Worm (Caenorhabditis elegans) whole organism, young adult: ENCODE results near the gene dhs-15.

Experiments
- F22D6.2 ChIP-seq: sonication (generic microtip); optimal IDR thresholded peaks from 2 replicates; lab custom pipeline; 2016; ENCODE audit warnings: mild to moderate bottlenecking, missing genetic modification characterization, missing compliant biosample characterization
- F23B12.7 ChIP-seq: sonication (generic microtip); optimal IDR thresholded peaks from 2 replicates; lab custom pipeline; 2017; ENCODE audit warnings: missing genetic modification characterization, mild to moderate bottlenecking, missing compliant biosample characterization, antibody characterized with exemption, moderate library complexity; ENCODE audit not compliant: insufficient read depth
- F37B4.10 ChIP-seq: fragments of 200-800 bp; sonication (Bioruptor generic); IDR thresholded peaks from 2 replicates; pipeline ENCODE4 v1.3.6; 2022; ENCODE audit warnings: missing genetic modification characterization, missing compliant biosample characterization
- F55B11.4 ChIP-seq: sonication (generic microtip); optimal IDR thresholded peaks from 2 replicates; lab custom pipeline; 2016; ENCODE audit warnings: missing compliant biosample characterization, missing genetic modification characterization, borderline replicate concordance; ENCODE audit not compliant: insufficient read depth
- Y79H2A.3 ChIP-seq: fragments of 200-800 bp; sonication (Bioruptor generic); conservative IDR thresholded peaks from 2 replicates; pipeline ENCODE4 v1.3.6; 2022; ENCODE audit warnings: missing genetic modification reagents, missing genetic modification characterization, missing compliant biosample characterization
- Y95B8A.8 ChIP-seq: fragments of 200-800 bp; sonication (Bioruptor generic); IDR thresholded peaks from 2 replicates; pipeline ENCODE4 v1.3.6; 2022; ENCODE audit warnings: missing genetic modification reagents, missing genetic modification characterization, missing compliant biosample characterization
- attf-3 ChIP-seq: fragments of 200-800 bp; sonication (Bioruptor generic); conservative IDR thresholded peaks from 2 replicates; pipeline ENCODE4 v1.3.6; 2022; ENCODE audit warnings: missing genetic modification reagents, missing genetic modification characterization, missing compliant biosample characterization
- attf-6 ChIP-seq: fragments of 200-800 bp; sonication (Bioruptor generic); IDR thresholded peaks from 2 replicates; pipeline ENCODE4 v1.3.6; 2022; ENCODE audit warnings: missing genetic modification reagents, missing genetic modification characterization, missing compliant biosample characterization
- bed-1 ChIP-seq: fragments of 200-800 bp; sonication (Bioruptor generic); IDR thresholded peaks from 2 replicates; pipeline ENCODE4 v1.3.6; 2022; ENCODE audit warnings: missing genetic modification reagents, missing genetic modification characterization, missing compliant biosample characterization
- bed-2 ChIP-seq: fragments of 200-800 bp; sonication (Bioruptor generic); IDR thresholded peaks from 2 replicates; pipeline ENCODE4 v1.3.6; 2022; ENCODE audit warnings: missing genetic modification reagents, missing genetic modification characterization, missing compliant biosample characterization
- cebp-2 ChIP-seq: fragments of 200-800 bp; sonication (Bioruptor generic); IDR thresholded peaks from 2 replicates; pipeline ENCODE4 v1.3.6; 2022; ENCODE audit warnings: missing genetic modification characterization, missing compliant biosample characterization
- ceh-58 ChIP-seq: fragments of 200-800 bp; sonication (Bioruptor generic); IDR thresholded peaks from 2 replicates; pipeline ENCODE4 v1.3.6; 2022; ENCODE audit warnings: missing genetic modification characterization, missing compliant biosample characterization
- ceh-91 ChIP-seq: fragments of 200-800 bp; sonication (Bioruptor generic); IDR thresholded peaks from 2 replicates; pipeline ENCODE4 v1.3.6; 2022; ENCODE audit warnings: missing genetic modification reagents, missing genetic modification characterization, missing compliant biosample characterization
- dox-1 ChIP-seq: fragments of 200-800 bp; sonication (Bioruptor generic); IDR thresholded peaks from 2 replicates; pipeline ENCODE4 v1.3.6; 2022; ENCODE audit warnings: missing genetic modification reagents, missing genetic modification characterization, missing compliant biosample characterization
- dpl-1 ChIP-seq: fragments of 150-350 bp; optimal IDR thresholded peaks from 2 replicates; lab custom pipeline; 2014; ENCODE audit warnings: missing biosample characterization, missing genetic modification reagents, missing genetic modification characterization
- egl-44 ChIP-seq: fragments of 200-800 bp; sonication (Bioruptor generic); IDR thresholded peaks from 2 replicates; pipeline ENCODE4 v1.3.6; 2022; ENCODE audit warnings: missing genetic modification reagents, missing genetic modification characterization, missing compliant biosample characterization
- fkh-3 ChIP-seq: sonication (generic microtip); optimal IDR thresholded peaks from 2 replicates; lab custom pipeline; 2016; ENCODE audit warnings: mild to moderate bottlenecking, missing genetic modification characterization, missing compliant biosample characterization
- gei-17 ChIP-seq: fragments of 200-800 bp; sonication (Bioruptor generic); optimal IDR thresholded peaks from 2 replicates; lab custom pipeline; 2018; ENCODE audit warnings: mild to moderate bottlenecking, missing genetic modification characterization, missing compliant biosample characterization
- hlh-26 ChIP-seq: fragments of 200-800 bp; sonication (Bioruptor generic); conservative IDR thresholded peaks from 2 replicates; pipeline ENCODE4 v1.3.6; 2022; ENCODE audit warnings: missing genetic modification reagents, missing genetic modification characterization, missing compliant biosample characterization
- let-526 ChIP-seq: fragments of 200-800 bp; sonication (Bioruptor generic); IDR thresholded peaks from 2 replicates; pipeline ENCODE4 v1.3.6; 2022; ENCODE audit warnings: missing genetic modification reagents, missing genetic modification characterization, missing compliant biosample characterization
- lin-35 ChIP-seq, 3 experiments: fragments of 150-350 bp in 2 of 3; sonication (generic microtip) in 1 of 3; optimal IDR thresholded peaks; 2 replicates each; lab custom pipeline; 2014 to 2018; ENCODE audit warnings: missing biosample characterization in 3 of 3, missing genetic modification characterization in 3 of 3, missing genetic modification reagents in 3 of 3
- lir-1 ChIP-seq: fragments of 200-800 bp; sonication (Bioruptor generic); conservative IDR thresholded peaks from 2 replicates; pipeline ENCODE4 v1.3.6; 2022; ENCODE audit warnings: missing genetic modification reagents, missing genetic modification characterization, missing compliant biosample characterization
- madf-3 ChIP-seq: fragments of 200-800 bp; sonication (Bioruptor generic); IDR thresholded peaks from 2 replicates; pipeline ENCODE4 v1.3.6; 2022; ENCODE audit warnings: missing genetic modification reagents, missing genetic modification characterization, missing compliant biosample characterization
- madf-6 ChIP-seq: fragments of 200-800 bp; sonication (Bioruptor generic); IDR thresholded peaks from 2 replicates; pipeline ENCODE4 v1.3.6; 2022; ENCODE audit warnings: missing genetic modification reagents, missing genetic modification characterization, missing compliant biosample characterization
- nfya-1 ChIP-seq: sonication (generic microtip); optimal IDR thresholded peaks from 2 replicates; lab custom pipeline; 2017; ENCODE audit warnings: antibody characterized with exemption, missing compliant biosample characterization, missing genetic modification characterization, borderline replicate concordance; ENCODE audit not compliant: insufficient read depth
- nfyb-1 ChIP-seq: fragments of 200-800 bp; sonication (Bioruptor generic); IDR thresholded peaks from 2 replicates; pipeline ENCODE4 v1.3.6; 2022; ENCODE audit warnings: missing genetic modification reagents, missing genetic modification characterization, missing compliant biosample characterization
- nhr-120 ChIP-seq: fragments of 200-800 bp; sonication (Bioruptor generic); IDR thresholded peaks from 2 replicates; pipeline ENCODE4 v1.3.6; 2022; ENCODE audit warnings: missing genetic modification characterization, missing compliant biosample characterization
- nhr-27 ChIP-seq: fragments of 200-800 bp; sonication (Bioruptor generic); optimal IDR thresholded peaks from 2 replicates; lab custom pipeline; 2018; ENCODE audit warnings: mild to moderate bottlenecking, missing genetic modification characterization, moderate library complexity, missing compliant biosample characterization
- repo-1 ChIP-seq: sonication (generic microtip); optimal IDR thresholded peaks from 2 replicates; lab custom pipeline; 2017; ENCODE audit warnings: mild to moderate bottlenecking, missing genetic modification characterization, missing compliant biosample characterization
- snpc-1.1 ChIP-seq: sonication (generic microtip); optimal IDR thresholded peaks from 2 replicates; lab custom pipeline; 2017; ENCODE audit warnings: missing genetic modification characterization, mild to moderate bottlenecking, missing compliant biosample characterization, antibody characterized with exemption, moderate library complexity, missing genotype, missing genetic modification reagents; ENCODE audit not compliant: insufficient read depth
- snpc-1.3 ChIP-seq: sonication (generic microtip); optimal IDR thresholded peaks from 2 replicates; lab custom pipeline; 2017; ENCODE audit warnings: missing genetic modification characterization, mild to moderate bottlenecking, missing compliant biosample characterization, antibody characterized with exemption, moderate library complexity, missing genotype, missing genetic modification reagents; ENCODE audit not compliant: insufficient read depth
- snpc-3.4 ChIP-seq: sonication (generic microtip); optimal IDR thresholded peaks from 2 replicates; lab custom pipeline; 2017; ENCODE audit warnings: missing genetic modification characterization, mild to moderate bottlenecking, missing compliant biosample characterization, antibody characterized with exemption, moderate library complexity, missing genotype, missing genetic modification reagents
- somi-1 ChIP-seq: fragments of 200-800 bp; sonication (Bioruptor generic); optimal IDR thresholded peaks from 2 replicates; lab custom pipeline; 2018; ENCODE audit warnings: mild to moderate bottlenecking, missing genetic modification characterization, missing compliant biosample characterization
- tbx-9 ChIP-seq: sonication (generic microtip); optimal IDR thresholded peaks from 2 replicates; lab custom pipeline; 2016; ENCODE audit warnings: borderline replicate concordance, missing genetic modification characterization, inconsistent platforms, missing compliant biosample characterization
- ztf-6 ChIP-seq: fragments of 200-800 bp; sonication (Bioruptor generic); IDR thresholded peaks from 2 replicates; pipeline ENCODE4 v1.3.6; 2022; ENCODE audit warnings: missing genetic modification reagents, missing genetic modification characterization, missing compliant biosample characterization

Gene dhs-15

ce11 chrV:2757226-2757893 lies 12.3 kb downstream of the dhs-15 start, which contains the start of gene srx-28 (continued):
- TF ChIP-seq madf-6 (GFP tag; lab: Robert Waterston, UW) (no peak), cebp-2 (GFP tag; lab: Robert Waterston, UW) (no peak), fkh-3 (peak; percentile 14), F37B4.10 (GFP tag; lab: Robert Waterston, UW) (0 out of 2 replicates have a peak, but pooled peaks have one; percentile 84)

- TF ChIP-seq attf-3 (GFP tag; lab: Robert Waterston, UW) (no peak), bed-1 (GFP tag; lab: Robert Waterston, UW) (no peak), somi-1 (GFP tag; lab: Kevin White, UChicago) (no peak), egl-44 (GFP tag; lab: Robert Waterston, UW) (no peak), ceh-91 (GFP tag; lab: Robert Waterston, UW) (no peak), F23B12.7 (tag; lab: Kevin White, UChicago) (no peak), nfyb-1 (no peak), let-526 (no peak), F55B11.4 (no peak), ceh-58 (GFP tag; lab: Robert Waterston, UW) (no peak), ztf-6 (no peak), Y79H2A.3 (GFP tag; lab: Robert Waterston, UW) (no peak), nhr-27 (no peak), gei-17 (no peak), hlh-26 (GFP tag; lab: Robert Waterston, UW) (no peak), bed-2 (GFP tag; lab: Robert Waterston, UW) (no peak), dpl-1 (no peak), lir-1 (GFP tag; lab: Robert Waterston, UW) (no peak), attf-6 (no peak)
- TF ChIP-seq, all 124 proteins: peak for 0
These were observed 16.6 kb downstream of the dhs-15 start, which contains the start of gene srx-26 for ce11 chrV:2753007-2753406. Gene srx-26, minus strand, starts transcription at chrV:2753107.

DNA sequence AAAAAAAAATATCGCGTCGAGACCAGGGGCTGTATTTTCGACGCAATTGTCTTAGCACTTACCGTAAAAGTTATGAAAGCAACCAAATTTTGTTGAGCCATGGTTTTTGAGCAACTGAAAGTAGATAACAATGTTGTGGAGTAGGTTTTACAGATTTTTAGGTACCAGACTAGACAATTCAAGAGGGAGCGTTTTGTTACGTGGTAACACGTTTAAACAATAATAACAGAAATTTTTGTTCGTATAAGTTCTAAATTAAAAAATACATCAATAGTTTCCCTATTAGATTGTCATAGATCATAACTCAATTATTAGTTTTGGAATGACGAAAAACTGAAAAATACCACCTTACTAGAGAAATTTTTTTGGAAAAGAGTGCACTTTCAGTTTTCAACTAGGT lies 19.6 kb downstream of the dhs-15 start, which contains the start of gene srx-24:
Gene srx-24, minus strand, starts transcription at position 101 of the 400 bp plus-strand sequence.
- TF ChIP-seq repo-1 (tag; lab: Kevin White, UChicago) (no peak), snpc-1.3 (tag; lab: Kevin White, UChicago) (no peak), snpc-1.1 (no peak), madf-3 (GFP tag; lab: Robert Waterston, UW) (no peak), nfya-1 (no peak), F55B11.4 (no peak), nhr-120 (GFP tag; lab: Robert Waterston, UW) (no peak), lin-35 (GFP tag; optimal IDR thresholded peaks at IDR 0.05; lab: Kevin White, UChicago) (no peak), tbx-9 (tag; lab: Kevin White, UChicago) (no peak), Y95B8A.8 (no peak), dox-1 (GFP tag; lab: Robert Waterston, UW) (no peak), F22D6.2 (no peak), snpc-3.4 (no peak), bed-1 (GFP tag; lab: Robert Waterston, UW) (no peak)
- TF ChIP-seq, all 124 proteins: peak for 0
